Worm (Caenorhabditis elegans): Measurements from ENCODE around the gene pipp-4P.

DNA sequence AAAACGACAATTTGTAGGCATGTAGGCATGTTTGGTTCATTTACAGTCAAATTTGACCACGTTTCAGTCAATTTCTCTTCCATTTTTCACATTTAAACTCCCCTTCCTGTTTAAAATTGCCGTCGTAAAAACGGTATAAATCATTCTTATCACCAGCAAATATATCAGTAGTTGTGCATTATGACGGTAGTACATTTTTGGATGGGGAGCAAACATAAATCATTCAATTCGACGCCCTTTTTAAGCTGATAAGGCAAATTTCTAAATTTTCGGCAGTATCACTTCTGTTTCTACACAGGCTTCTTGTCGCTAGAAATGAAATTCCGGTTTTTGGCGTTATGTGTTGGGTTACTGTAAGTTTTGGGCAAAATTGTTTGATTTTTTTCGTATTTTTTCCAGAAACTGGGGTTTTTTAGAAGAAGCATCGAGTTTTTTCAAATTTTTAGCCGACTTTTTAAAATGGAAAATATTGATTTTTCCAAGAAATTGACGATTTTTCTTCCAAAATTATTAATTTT lies 22.8 kb downstream of the pipp-4P start, which contains the start of gene H34I24.2:
- TF ChIP-seq W03F9.2 (tag; optimal IDR thresholded peaks at IDR 0.05) (no peak), him-1 (tag; optimal IDR thresholded peaks at IDR 0.05) (no peak)

Data from whole organism, L4/young adult.